Worm (Caenorhabditis elegans) whole organism, L4 larva: ENCODE results near the gene tre-3.

ENCODE experiments used
- Y48G9A.11 ChIP-seq: fragments of 200-800 bp; sonication (Bioruptor generic); IDR thresholded peaks from 2 replicates; pipeline ENCODE4 v1.3.6; 2022; ENCODE audit warnings: missing genetic modification reagents, missing genetic modification characterization, missing compliant biosample characterization
- ama-1 ChIP-seq: fragments of 150-350 bp; optimal IDR thresholded peaks from 2 replicates; lab custom pipeline; 2014; ENCODE audit warnings: inconsistent platforms, mixed read lengths
- egl-27 ChIP-seq: sonication (generic microtip); optimal IDR thresholded peaks from 3 replicates; lab custom pipeline; 2017; ENCODE audit warnings: missing biosample characterization, missing genetic modification reagents, missing genetic modification characterization
- fkh-10 ChIP-seq: fragments of 150-350 bp; optimal IDR thresholded peaks from 2 replicates; lab custom pipeline; 2014; ENCODE audit warnings: missing biosample characterization, missing genetic modification reagents, missing genetic modification characterization
- lin-29 ChIP-seq: fragments of 200-800 bp; sonication (Bioruptor generic); IDR thresholded peaks from 2 replicates; pipeline ENCODE4 v1.3.6; 2022; ENCODE audit warnings: missing genetic modification reagents, missing genetic modification characterization, missing compliant biosample characterization
- mep-1 ChIP-seq: fragments of 150-350 bp; sonication (generic microtip); optimal IDR thresholded peaks from 3 replicates; lab custom pipeline; 2014; ENCODE audit warnings: missing biosample characterization, missing genetic modification characterization
- nhr-11 ChIP-seq: fragments of 150-350 bp; optimal IDR thresholded peaks from 2 replicates; lab custom pipeline; 2014; ENCODE audit warnings: missing biosample characterization, missing genetic modification characterization
- unc-62 ChIP-seq, 3 experiments: fragments of 150-350 bp in 1 of 3; sonication (generic microtip); optimal IDR thresholded peaks in 2 of 3; peaks in 1 of 3; 1 replicate in 1 of 3; 2 replicates in 2 of 3; lab custom pipeline; 2014 to 2017; ENCODE audit warnings: missing biosample characterization in 3 of 3, missing genetic modification characterization in 3 of 3, missing genetic modification reagents in 3 of 3, missing genotype in 1 of 3

DNA sequence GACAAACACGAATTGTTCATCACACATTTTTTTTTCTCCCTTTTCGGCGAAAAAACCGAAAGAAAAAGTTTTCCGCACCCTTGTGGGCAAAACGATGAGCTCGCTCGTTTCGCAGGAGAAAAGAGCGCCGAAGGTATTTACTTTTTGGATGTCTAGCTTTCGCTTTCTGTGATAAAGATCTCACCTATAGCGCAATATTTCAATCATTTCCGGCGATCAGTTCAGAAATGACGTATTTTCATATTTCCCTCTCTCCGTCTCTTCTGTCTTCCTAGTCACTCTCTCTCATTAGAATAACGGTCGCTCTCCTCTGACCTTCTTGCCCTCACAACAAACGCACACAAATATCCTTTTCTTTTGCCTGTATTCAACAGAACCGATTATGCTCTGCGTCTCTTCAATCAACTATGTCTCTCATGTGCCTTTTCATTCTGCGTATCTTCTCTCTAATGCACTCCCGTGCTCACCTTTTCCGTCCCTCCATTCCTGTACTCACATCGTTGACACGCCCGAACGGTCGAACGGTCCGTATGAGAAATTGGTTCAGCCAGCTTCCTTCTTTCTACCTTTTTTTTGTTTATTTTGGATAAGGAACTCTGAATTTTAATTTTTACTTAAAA lies 41.8 kb downstream of the tre-3 start:
- no peak for TF ChIP-seq unc-62 (GFP tag; optimal IDR thresholded peaks at IDR 0.05 in 1 of 2; lab: Kevin White, UChicago)
- no peak for TF ChIP-seq unc-62 (tag; optimal IDR thresholded peaks at IDR 0.05; lab: Kevin White, UChicago)
- no peak for TF ChIP-seq Y48G9A.11 (GFP tag; lab: Robert Waterston, UW)
- no peak for TF ChIP-seq fkh-10 (GFP tag; lab: Kevin White, UChicago)
- TF ChIP-seq nhr-11 (tag; lab: Kevin White, UChicago) = no peak
- TF ChIP-seq egl-27 (tag; lab: Kevin White, UChicago) = no peak
- TF ChIP-seq mep-1 (tag; lab: Kevin White, UChicago) = no peak
- no peak for TF ChIP-seq lin-29 (GFP tag; lab: Robert Waterston, UW)
- TF ChIP-seq ama-1 = no peak
